Worm (Caenorhabditis elegans): ENCODE measurements around the gene daf-7.

DNA sequence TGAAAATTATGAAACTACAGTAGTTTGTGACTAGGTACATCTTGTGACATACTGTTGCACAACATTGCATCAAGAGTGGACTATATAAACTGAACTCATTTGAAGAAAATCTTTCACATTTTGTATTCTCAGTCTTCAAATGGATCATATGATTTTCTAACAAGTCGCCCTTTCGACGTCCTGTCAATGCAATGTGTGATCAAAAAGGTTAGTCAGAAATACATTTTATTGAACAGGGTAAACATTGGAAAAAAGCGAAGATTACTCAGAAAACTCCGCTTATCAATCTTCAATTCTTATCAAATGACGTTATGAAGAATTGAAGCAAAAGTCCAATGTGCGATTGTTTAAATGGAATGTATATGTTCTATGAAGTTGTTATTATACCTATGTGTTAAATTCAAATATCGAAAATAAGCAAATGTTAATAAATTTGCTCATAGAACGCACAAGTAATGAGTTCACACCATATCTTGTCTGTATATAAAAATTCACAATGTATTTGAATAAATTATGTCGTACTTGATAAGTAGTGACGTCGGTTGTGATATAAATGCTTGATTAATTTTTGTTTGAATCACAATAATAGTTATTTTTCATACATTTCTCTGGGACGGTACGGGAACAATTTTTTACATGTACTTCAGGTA, 21.3 kb downstream of the daf-7 start, which contains the start of gene zip-2:
- no peak for TF ChIP-seq unc-98 (GFP tag; IDR thresholded peaks at IDR 0.05)
- TF ChIP-seq lsy-2 (tag; optimal IDR thresholded peaks at IDR 0.05): peak in 1 of 2 experiments; percentile 9
- TF ChIP-seq nhr-12 (tag; optimal IDR thresholded peaks at IDR 0.05): no peak

All from whole organism, L1 larva.